Fruit fly (Drosophila melanogaster): Measurements from ENCODE around the gene cdm.

Gene cdm

dm6 chr3R:18188702-18189125, 5.4 kb upstream of the cdm start, which contains the start of the genes CG12321 and MED17 (continued):
- TF ChIP-seq Tbp (GFP tag; optimal IDR thresholded peaks at IDR 0.05) (no peak), sob (GFP tag; IDR thresholded peaks at IDR 0.05) (peak; percentile 97), Myb (GFP tag; optimal IDR thresholded peaks at IDR 0.05) (peak; percentile 38), CG17328 (GFP tag; IDR thresholded peaks at IDR 0.05) (peak; percentile 75), peb (GFP tag; IDR thresholded peaks at IDR 0.05) (peak; percentile 74)

dm6 chr3R:18185385-18185784, 2.1 kb upstream of the cdm start, which contains the start of the genes Arp5 and CG7208:
Gene Arp5 (plus strand): TSS chr3R:18185498.
Gene CG7208 (minus strand): TSS chr3R:18185715.
- TF ChIP-seq Sin3A (optimal IDR thresholded peaks at IDR 0.05), result peak; percentile 9
- TF ChIP-seq disco-r (GFP tag; optimal IDR thresholded peaks at IDR 0.05), result peak; percentile 11
- TF ChIP-seq CG11247 (GFP tag; IDR thresholded peaks at IDR 0.05), result peak; percentile 39; the same call in 1 of the 2 replicates
- no peak for TF ChIP-seq oc (tag; optimal IDR thresholded peaks at IDR 0.05)
- peak; percentile 57 for TF ChIP-seq gsb-n (tag; optimal IDR thresholded peaks at IDR 0.05)
- TF ChIP-seq CG10274 (GFP tag; optimal IDR thresholded peaks at IDR 0.05), result no peak
- TF ChIP-seq ems (GFP tag; optimal IDR thresholded peaks at IDR 0.05), result peak; percentile 73
- TF ChIP-seq CG8359 (GFP tag; optimal IDR thresholded peaks at IDR 0.05; ENCODE audit: borderline replicate concordance), result no peak
- 0 out of 3 replicates have a peak, but pooled peaks have one; percentile 22 for TF ChIP-seq CG2889 (GFP tag; IDR thresholded peaks at IDR 0.05)
- no peak for TF ChIP-seq CG4282 (GFP tag; optimal IDR thresholded peaks at IDR 0.05)
- TF ChIP-seq zen2 (GFP tag; IDR thresholded peaks at IDR 0.05; ENCODE audit: partially characterized antibody), result no peak
- TF ChIP-seq CG7839 (tag; optimal IDR thresholded peaks at IDR 0.05), result no peak
- TF ChIP-seq CTCF (GFP tag; optimal IDR thresholded peaks at IDR 0.05), result peak; percentile 6
- peak; percentile 68 for TF ChIP-seq CG2712 (tag; optimal IDR thresholded peaks at IDR 0.05)
- TF ChIP-seq CG12744 (GFP tag; optimal IDR thresholded peaks at IDR 0.05), result peak; percentile 44
- 0 out of 2 replicates have a peak, but pooled peaks have one; percentile 12 for TF ChIP-seq bbx (GFP tag; IDR thresholded peaks at IDR 0.05; ENCODE audit: partially characterized antibody)
- no peak for TF ChIP-seq CG4707 (GFP tag; optimal IDR thresholded peaks at IDR 0.05)
- TF ChIP-seq Stat92E (GFP tag; optimal IDR thresholded peaks at IDR 0.05), result no peak
- no peak for TF ChIP-seq eyg (GFP tag; optimal IDR thresholded peaks at IDR 0.05)
- TF ChIP-seq dysf (GFP tag; IDR thresholded peaks at IDR 0.05), result peak; percentile 70
- TF ChIP-seq esg (GFP tag; conservative IDR thresholded peaks at IDR 0.05), result peak; percentile 50
- peak; percentile 78 for TF ChIP-seq Xbp1 (GFP tag; optimal IDR thresholded peaks at IDR 0.05)
- peak; percentile 53 for TF ChIP-seq CG10979 (tag; optimal IDR thresholded peaks at IDR 0.05)
- no peak for TF ChIP-seq Trl (optimal IDR thresholded peaks at IDR 0.05)
- TF ChIP-seq Trl (GFP tag; optimal IDR thresholded peaks at IDR 0.05), result peak; percentile 46
- no peak for TF ChIP-seq wek (GFP tag; optimal IDR thresholded peaks at IDR 0.05)
- TF ChIP-seq jumu (GFP tag; optimal IDR thresholded peaks at IDR 0.05), result peak; percentile 49
- TF ChIP-seq mirr (GFP tag; optimal IDR thresholded peaks at IDR 0.05), result no peak
- TF ChIP-seq Dad (GFP tag; optimal IDR thresholded peaks at IDR 0.05), result peak; percentile 36
- peak; percentile 64; the same call in 1 of the 2 replicates for TF ChIP-seq stc (GFP tag; IDR thresholded peaks at IDR 0.05)
- no peak for TF ChIP-seq Hand (GFP tag; optimal IDR thresholded peaks at IDR 0.05)
- TF ChIP-seq gce (GFP tag; IDR thresholded peaks at IDR 0.05), result no peak
- peak; percentile 73 for TF ChIP-seq Sry-β (GFP tag; optimal IDR thresholded peaks at IDR 0.05)
- TF ChIP-seq twi (tag; optimal IDR thresholded peaks at IDR 0.05), result peak; percentile 37
- TF ChIP-seq CG12219 (GFP tag; optimal IDR thresholded peaks at IDR 0.05), result peak; percentile 7
- TF ChIP-seq CG7928 (GFP tag; optimal IDR thresholded peaks at IDR 0.05), result peak; percentile 30
- TF ChIP-seq CG18011 (GFP tag; optimal IDR thresholded peaks at IDR 0.05), result peak; percentile 54
- peak; percentile 84 for TF ChIP-seq CG30403 (GFP tag; optimal IDR thresholded peaks at IDR 0.05)
- peak; percentile 55 for TF ChIP-seq CG12299 (tag; optimal IDR thresholded peaks at IDR 0.05)
- peak; percentile 62 for TF ChIP-seq fu2 (GFP tag; optimal IDR thresholded peaks at IDR 0.05)
- TF ChIP-seq BEAF-32 (GFP tag; optimal IDR thresholded peaks at IDR 0.05), result peak; percentile 41
- peak; percentile 42 for TF ChIP-seq cwo (GFP tag; optimal IDR thresholded peaks at IDR 0.05)
- TF ChIP-seq CG18619 (GFP tag; optimal IDR thresholded peaks at IDR 0.05), result peak; percentile 59
- peak; percentile 11 for TF ChIP-seq CG17802 (tag; optimal IDR thresholded peaks at IDR 0.05)
- TF ChIP-seq CG4424 (GFP tag; optimal IDR thresholded peaks at IDR 0.05), result peak; percentile 49
